Fruit fly (Drosophila melanogaster) whole organism, prepupa: ENCODE data around the gene CG12784.

Experiments
- Blimp-1 ChIP-seq: fragments of 200-800 bp; sonication (Bioruptor generic); optimal IDR thresholded peaks from 3 replicates; lab custom pipeline; 2017; ENCODE audit warnings: missing biosample characterization, missing genetic modification characterization, mild to moderate bottlenecking, moderate library complexity, missing genetic modification reagents
- CG10669 ChIP-seq: fragments of 200-800 bp; sonication (Bioruptor generic); optimal IDR thresholded peaks from 3 replicates; lab custom pipeline; 2018; ENCODE audit warnings: missing biosample characterization, mild to moderate bottlenecking, missing genetic modification characterization, moderate library complexity
- CG11762 ChIP-seq: fragments of 200-800 bp; sonication (Bioruptor generic); optimal IDR thresholded peaks from 3 replicates; lab custom pipeline; 2016; ENCODE audit warnings: missing biosample characterization, missing genetic modification characterization; ENCODE audit not compliant: insufficient read depth
- CG11902 ChIP-seq: fragments of 200-800 bp; sonication (Bioruptor generic); optimal IDR thresholded peaks from 3 replicates; lab custom pipeline; 2016; ENCODE audit warnings: missing biosample characterization, missing genetic modification characterization
- CG15336 ChIP-seq: fragments of 200-800 bp; sonication (Bioruptor generic); IDR thresholded peaks from 2 replicates; pipeline ENCODE4 v1.3.6; 2022; ENCODE audit warnings: missing biosample characterization, missing genetic modification characterization
- CG1621 ChIP-seq: fragments of 200-800 bp; sonication (Bioruptor generic); optimal IDR thresholded peaks from 3 replicates; lab custom pipeline; 2018; ENCODE audit warnings: missing biosample characterization, mild to moderate bottlenecking, missing genetic modification characterization
- CG16779 ChIP-seq: fragments of 200-800 bp; sonication (Bioruptor generic); optimal IDR thresholded peaks from 3 replicates; lab custom pipeline; 2017; ENCODE audit warnings: missing biosample characterization, mild to moderate bottlenecking, missing genetic modification characterization
- CG3032 ChIP-seq: fragments of 200-800 bp; optimal IDR thresholded peaks from 2 replicates; lab custom pipeline; 2019; ENCODE audit warnings: missing biosample characterization, mild to moderate bottlenecking, missing genetic modification characterization, moderate library complexity
- CG31627 ChIP-seq: fragments of 200-800 bp; sonication (Bioruptor generic); optimal IDR thresholded peaks from 3 replicates; lab custom pipeline; 2016; ENCODE audit warnings: missing biosample characterization, missing genetic modification characterization
- CG32006 ChIP-seq: fragments of 200-800 bp; sonication (Bioruptor generic); optimal IDR thresholded peaks from 3 replicates; lab custom pipeline; 2017; ENCODE audit warnings: missing biosample characterization, mild to moderate bottlenecking, missing genetic modification characterization
- CG3919 ChIP-seq: fragments of 200-800 bp; sonication (Bioruptor generic); optimal IDR thresholded peaks from 3 replicates; lab custom pipeline; 2016; ENCODE audit warnings: missing biosample characterization, missing genetic modification characterization
- CG6163 ChIP-seq: fragments of 200-800 bp; sonication (Bioruptor generic); IDR thresholded peaks from 3 replicates; pipeline ENCODE4 v1.3.6; 2022; ENCODE audit warnings: missing biosample characterization, missing genetic modification characterization
- CG6276 ChIP-seq: fragments of 200-800 bp; sonication (Bioruptor generic); optimal IDR thresholded peaks from 2 replicates; lab custom pipeline; 2017; ENCODE audit warnings: missing biosample characterization, mild to moderate bottlenecking, missing genetic modification characterization
- CG6792 ChIP-seq: fragments of 200-800 bp; sonication (Bioruptor generic); optimal IDR thresholded peaks from 3 replicates; lab custom pipeline; 2016; ENCODE audit warnings: missing biosample characterization, missing genetic modification characterization
- CG6808 ChIP-seq: fragments of 200-800 bp; sonication (Bioruptor generic); optimal IDR thresholded peaks from 3 replicates; lab custom pipeline; 2017; ENCODE audit warnings: missing biosample characterization, missing genetic modification characterization, mild to moderate bottlenecking, moderate library complexity, missing genetic modification reagents
- CG6854 ChIP-seq: fragments of 200-800 bp; sonication (Bioruptor generic); optimal IDR thresholded peaks from 2 replicates; lab custom pipeline; 2017; ENCODE audit warnings: missing biosample characterization, mild to moderate bottlenecking, missing genetic modification characterization
- CG8119 ChIP-seq: fragments of 200-800 bp; sonication (Bioruptor generic); IDR thresholded peaks from 3 replicates; pipeline ENCODE4 v1.3.6; 2022; ENCODE audit warnings: missing biosample characterization, missing genetic modification characterization
- CG8319 ChIP-seq: fragments of 200-800 bp; sonication (Bioruptor generic); optimal IDR thresholded peaks from 3 replicates; lab custom pipeline; 2016; ENCODE audit warnings: missing biosample characterization, missing genetic modification characterization
- Eip78C ChIP-seq: fragments of 200-800 bp; sonication (Bioruptor generic); peaks from one replicate; lab custom pipeline; 2016; ENCODE audit warnings: missing biosample characterization, missing genetic modification characterization
- Eip93F ChIP-seq: fragments of 200-800 bp; sonication (Bioruptor generic); optimal IDR thresholded peaks from 2 replicates; lab custom pipeline; 2016; ENCODE audit warnings: missing biosample characterization, mild to moderate bottlenecking, missing genetic modification characterization
- Ets96B ChIP-seq: fragments of 200-800 bp; optimal IDR thresholded peaks from 2 replicates; lab custom pipeline; 2019; ENCODE audit warnings: missing biosample characterization, mild to moderate bottlenecking, missing genetic modification characterization, moderate library complexity
- Hr38 ChIP-seq: sonication (Bioruptor generic); optimal IDR thresholded peaks from 2 replicates; lab custom pipeline; 2016; ENCODE audit warnings: missing biosample characterization, missing genetic modification characterization
- Hr39 ChIP-seq: fragments of 200-800 bp; sonication (Bioruptor generic); optimal IDR thresholded peaks from 2 replicates; lab custom pipeline; 2016; ENCODE audit warnings: missing biosample characterization, missing genetic modification characterization
- Lpt ChIP-seq: fragments of 200-800 bp; sonication (Bioruptor generic); optimal IDR thresholded peaks from 3 replicates; lab custom pipeline; 2016; ENCODE audit warnings: missing biosample characterization, missing genetic modification characterization
- Met ChIP-seq: fragments of 200-800 bp; sonication (Bioruptor generic); optimal IDR thresholded peaks from 3 replicates; lab custom pipeline; 2016; ENCODE audit warnings: missing biosample characterization, missing genetic modification characterization
- OdsH ChIP-seq: fragments of 200-800 bp; sonication (Bioruptor generic); optimal IDR thresholded peaks from 3 replicates; lab custom pipeline; 2016; ENCODE audit warnings: missing biosample characterization, missing genetic modification characterization
- Smox ChIP-seq: fragments of 200-800 bp; sonication (Bioruptor generic); optimal IDR thresholded peaks from 3 replicates; lab custom pipeline; 2016; ENCODE audit warnings: missing biosample characterization, missing genetic modification characterization
- Sox102F ChIP-seq: fragments of 200-800 bp; sonication (Bioruptor generic); optimal IDR thresholded peaks from 2 replicates; lab custom pipeline; 2016; ENCODE audit warnings: missing biosample characterization, mild to moderate bottlenecking, missing genetic modification characterization
- Sox14 ChIP-seq: fragments of 200-800 bp; sonication (Bioruptor generic); optimal IDR thresholded peaks from 3 replicates; lab custom pipeline; 2016; ENCODE audit warnings: missing biosample characterization, missing genetic modification characterization
- Sox15 ChIP-seq: fragments of 200-800 bp; sonication (Bioruptor generic); optimal IDR thresholded peaks from 3 replicates; lab custom pipeline; 2016; ENCODE audit warnings: missing biosample characterization, missing genetic modification characterization
- achi ChIP-seq: fragments of 200-800 bp; sonication (Bioruptor generic); optimal IDR thresholded peaks from 3 replicates; lab custom pipeline; 2016; ENCODE audit warnings: missing biosample characterization, missing genetic modification characterization
- acj6 ChIP-seq: fragments of 200-800 bp; sonication (Bioruptor generic); optimal IDR thresholded peaks from 3 replicates; lab custom pipeline; 2016; ENCODE audit warnings: missing biosample characterization, missing genetic modification characterization
- cyc ChIP-seq: fragments of 200-800 bp; sonication (Bioruptor generic); optimal IDR thresholded peaks from 3 replicates; lab custom pipeline; 2016; ENCODE audit warnings: missing biosample characterization, missing genetic modification characterization
- dsx ChIP-seq: fragments of 200-800 bp; optimal IDR thresholded peaks from 3 replicates; lab custom pipeline; 2019; ENCODE audit warnings: missing biosample characterization, mild to moderate bottlenecking, missing genetic modification characterization, moderate library complexity; ENCODE audit not compliant: poor library complexity, severe bottlenecking
- eg ChIP-seq: fragments of 200-800 bp; sonication (Bioruptor generic); IDR thresholded peaks from 3 replicates; pipeline ENCODE4 v1.3.6; 2022; ENCODE audit warnings: missing biosample characterization, missing genetic modification characterization
- esn ChIP-seq: fragments of 200-800 bp; sonication (Bioruptor generic); optimal IDR thresholded peaks from 2 replicates; lab custom pipeline; 2016; ENCODE audit warnings: missing biosample characterization, mild to moderate bottlenecking, missing genetic modification characterization, moderate library complexity
- fd59A ChIP-seq: fragments of 200-800 bp; sonication (Bioruptor generic); optimal IDR thresholded peaks from 2 replicates; lab custom pipeline; 2017; ENCODE audit warnings: missing biosample characterization, mild to moderate bottlenecking, missing genetic modification characterization, missing genetic modification reagents
- fd85E ChIP-seq: fragments of 200-800 bp; sonication (Bioruptor generic); optimal IDR thresholded peaks from 3 replicates; lab custom pipeline; 2016; ENCODE audit warnings: missing biosample characterization, missing genetic modification characterization
- lz ChIP-seq: fragments of 200-800 bp; sonication (Bioruptor generic); optimal IDR thresholded peaks from 3 replicates; lab custom pipeline; 2016; ENCODE audit warnings: missing biosample characterization, missing genetic modification characterization
- net ChIP-seq: fragments of 200-800 bp; sonication (Bioruptor generic); optimal IDR thresholded peaks from 3 replicates; lab custom pipeline; 2016; ENCODE audit warnings: missing biosample characterization, missing genetic modification characterization
- pdm3 ChIP-seq: fragments of 200-800 bp; sonication (Bioruptor generic); optimal IDR thresholded peaks from 3 replicates; lab custom pipeline; 2016; ENCODE audit warnings: missing biosample characterization, missing genetic modification characterization
- salr ChIP-seq, 2 experiments: fragments of 200-800 bp; sonication (Bioruptor generic); optimal IDR thresholded peaks; 3 replicates each; lab custom pipeline; 2016 to 2018; ENCODE audit warnings: missing biosample characterization in 2 of 2, missing genetic modification characterization in 2 of 2, mild to moderate bottlenecking in 1 of 2
- spab ChIP-seq: fragments of 200-800 bp; sonication (Bioruptor generic); optimal IDR thresholded peaks from 2 replicates; lab custom pipeline; 2017; ENCODE audit warnings: missing biosample characterization, mild to moderate bottlenecking, missing genetic modification characterization, missing genetic modification reagents
- ss ChIP-seq, 2 experiments: fragments of 200-800 bp; sonication (Bioruptor generic); optimal IDR thresholded peaks; 2 replicates in 1 of 2; 3 replicates in 1 of 2; lab custom pipeline; 2017 to 2018; ENCODE audit warnings: mild to moderate bottlenecking in 2 of 2, missing biosample characterization in 2 of 2, missing genetic modification characterization in 2 of 2, moderate library complexity in 1 of 2
- svp ChIP-seq: fragments of 200-800 bp; sonication (Bioruptor generic); peaks from one replicate; lab custom pipeline; 2016; ENCODE audit warnings: missing biosample characterization, missing genetic modification characterization
- vri ChIP-seq: fragments of 200-800 bp; sonication (Bioruptor generic); optimal IDR thresholded peaks from 3 replicates; lab custom pipeline; 2016; ENCODE audit warnings: missing biosample characterization, mild to moderate bottlenecking, missing genetic modification characterization

CG12784 gene

DNA sequence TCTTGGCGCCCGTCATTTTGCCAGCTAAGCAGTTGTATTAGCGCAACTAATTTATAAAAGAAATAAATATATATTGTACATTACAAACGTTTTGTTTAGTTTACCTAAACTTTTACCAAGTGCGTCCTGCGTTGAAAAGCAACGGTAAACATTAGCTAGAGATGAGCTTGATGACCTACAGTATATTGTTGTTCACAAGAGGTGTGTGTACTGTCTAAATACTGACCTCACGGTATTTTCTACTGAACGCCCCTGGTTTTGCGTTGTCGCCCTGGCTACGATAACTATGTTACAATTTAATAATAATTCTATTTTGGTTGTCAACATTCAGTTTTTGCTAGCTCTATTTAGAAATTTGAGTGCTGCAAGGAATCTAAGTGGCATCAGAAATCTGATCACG is 29.5 kb downstream of the CG12784 start, which contains the start of gene Acyp2 (continued):
- TF ChIP-seq ss (GFP tag; optimal IDR thresholded peaks at IDR 0.05; lab: Kevin White, UChicago) (no peak), CG16779 (tag; lab: Kevin White, UChicago) (no peak), CG11762 (no peak), salr (GFP tag; optimal IDR thresholded peaks at IDR 0.05; lab: Kevin White, UChicago) (no peak), Ets96B (tag; lab: Kevin White, UChicago) (no peak), CG6163 (GFP tag; lab: Robert Waterston, UW) (no peak; the same call in 2 of the 3 replicates), CG10669 (no peak), Sox15 (GFP tag; lab: Kevin White, UChicago) (no peak), CG6792 (no peak), CG32006 (GFP tag; lab: Kevin White, UChicago) (no peak), net (no peak), svp (GFP tag; lab: Kevin White, UChicago) (no peak)
- TF ChIP-seq, all 60 proteins: peak for 13

- TF ChIP-seq CG8119 (GFP tag; lab: Robert Waterston, UW) (0 out of 3 replicates have a peak, but pooled peaks have one; percentile 30), vri (GFP tag; lab: Kevin White, UChicago) (peak; percentile 31), CG6854 (peak; percentile 25), CG3032 (tag; lab: Kevin White, UChicago) (peak; percentile 43), Hr38 (GFP tag; lab: Kevin White, UChicago) (no peak), spab (GFP tag; lab: Kevin White, UChicago) (peak; percentile 3), CG3919 (GFP tag; lab: Kevin White, UChicago) (peak; percentile 50), CG32006 (GFP tag; lab: Kevin White, UChicago) (no peak), achi (GFP tag; lab: Kevin White, UChicago) (peak; percentile 13), svp (GFP tag; lab: Kevin White, UChicago) (peak; percentile 60), CG11902 (GFP tag; lab: Kevin White, UChicago) (no peak), salr (GFP tag; optimal IDR thresholded peaks at IDR 0.05; lab: Kevin White, UChicago) (peak in 1 of 2 experiments; percentile 41), dsx (GFP tag; lab: Kevin White, UChicago) (peak; percentile 48), OdsH (GFP tag; lab: Kevin White, UChicago) (peak; percentile 42), Met (GFP tag; lab: Kevin White, UChicago) (peak; percentile 37), net (no peak), ss (GFP tag; optimal IDR thresholded peaks at IDR 0.05; lab: Kevin White, UChicago) (peak in 1 of 2 experiments; percentile 49), Eip93F (no peak), lz (peak; percentile 15), Hr39 (GFP tag; lab: Kevin White, UChicago) (no peak), CG8319 (no peak), Sox15 (GFP tag; lab: Kevin White, UChicago) (no peak), cyc (GFP tag; lab: Kevin White, UChicago) (peak; percentile 24), Eip78C (peak; percentile 74), CG6163 (GFP tag; lab: Robert Waterston, UW) (peak; percentile 51; the same call in 1 of the 3 replicates), CG6808 (GFP tag; lab: Kevin White, UChicago) (peak; percentile 43), fd59A (GFP tag; lab: Kevin White, UChicago) (no peak), CG6792 (no peak), esn (GFP tag; lab: Kevin White, UChicago) (peak; percentile 20), Lpt (GFP tag; lab: Kevin White, UChicago) (no peak), CG16779 (tag; lab: Kevin White, UChicago) (peak; percentile 29), Sox102F (GFP tag; lab: Kevin White, UChicago) (peak; percentile 23), CG6276 (GFP tag; lab: Kevin White, UChicago) (no peak), acj6 (peak; percentile 46), CG15336 (GFP tag; lab: Robert Waterston, UW) (0 out of 2 replicates have a peak, but pooled peaks have one; percentile 14), CG10669 (no peak), eg (peak; percentile 28; the same call in 1 of the 3 replicates), fd85E (GFP tag; lab: Kevin White, UChicago) (no peak), pdm3 (GFP tag; lab: Kevin White, UChicago) (peak; percentile 45), Blimp-1 (no peak), Smox (GFP tag; lab: Kevin White, UChicago) (peak; percentile 27), Sox14 (GFP tag; lab: Kevin White, UChicago) (peak; percentile 60), CG31627 (GFP tag; lab: Kevin White, UChicago) (peak; percentile 9), CG1621 (tag; lab: Kevin White, UChicago) (peak; percentile 69)
Measured at dm6 chr3R:15793372-15793802, 30.5 kb downstream of the CG12784 start, which contains the start of gene nsl1. TSS of gene nsl1 (plus strand) at chr3R:15793782.
